Worm (Caenorhabditis elegans): ENCODE results near the gene T22H9.1.

ce11 chrV:343128-343527 lies 16.4 kb upstream of the T22H9.1 start, which contains the start of gene wago-10:
- no peak for TF ChIP-seq C06A6.2 (GFP tag; conservative IDR thresholded peaks at IDR 0.05)
- no peak for TF ChIP-seq Y67H2A.10 (GFP tag; conservative IDR thresholded peaks at IDR 0.05)
- TF ChIP-seq ceh-27 (GFP tag; optimal IDR thresholded peaks at IDR 0.05), result no peak
- no peak for TF ChIP-seq unc-62 (GFP tag; optimal IDR thresholded peaks at IDR 0.05)
- no peak for TF ChIP-seq nhr-179 (tag; optimal IDR thresholded peaks at IDR 0.05)
- no peak for TF ChIP-seq B0019.2 (GFP tag; conservative IDR thresholded peaks at IDR 0.05)
- no peak for TF ChIP-seq lir-1 (GFP tag; conservative IDR thresholded peaks at IDR 0.05)
- no peak for TF ChIP-seq ama-1 (optimal IDR thresholded peaks at IDR 0.05)
- no peak for TF ChIP-seq ama-1 (GFP tag; optimal IDR thresholded peaks at IDR 0.05)
- no peak for TF ChIP-seq ets-4 (GFP tag; optimal IDR thresholded peaks at IDR 0.05)
- TF ChIP-seq nfya-1 (tag; optimal IDR thresholded peaks at IDR 0.05; ENCODE audit: borderline replicate concordance, insufficient read depth), result no peak

Data from whole organism, young adult.